Fruit fly (Drosophila melanogaster): ENCODE measurements around the gene Dnaaf4.

DNA sequence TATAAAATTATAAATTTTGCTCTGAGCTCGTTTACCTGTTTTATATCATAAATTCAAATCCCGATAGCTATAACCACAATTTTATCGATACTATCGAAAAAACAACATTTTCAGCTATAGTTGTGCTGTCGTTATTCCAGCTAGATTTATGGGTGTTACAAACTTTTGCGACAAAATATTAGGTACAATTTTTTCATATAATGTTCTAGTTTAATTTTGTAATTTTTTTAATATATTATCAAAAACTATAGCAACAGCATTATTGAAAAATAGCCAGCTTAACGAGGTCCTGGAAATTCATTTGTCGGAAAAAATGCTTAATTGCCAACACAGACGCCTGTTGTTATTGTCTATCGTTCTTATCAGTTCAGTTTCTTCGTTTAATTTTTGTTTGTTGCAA is 30.4 kb downstream of the Dnaaf4 start, which contains the start of gene Wdr59:
- TF ChIP-seq CG8478 (optimal IDR thresholded peaks at IDR 0.05) (no peak), CTCF (optimal IDR thresholded peaks at IDR 0.05) (no peak)
